Worm (Caenorhabditis elegans): ENCODE results near the gene col-20.

Gene col-20

DNA sequence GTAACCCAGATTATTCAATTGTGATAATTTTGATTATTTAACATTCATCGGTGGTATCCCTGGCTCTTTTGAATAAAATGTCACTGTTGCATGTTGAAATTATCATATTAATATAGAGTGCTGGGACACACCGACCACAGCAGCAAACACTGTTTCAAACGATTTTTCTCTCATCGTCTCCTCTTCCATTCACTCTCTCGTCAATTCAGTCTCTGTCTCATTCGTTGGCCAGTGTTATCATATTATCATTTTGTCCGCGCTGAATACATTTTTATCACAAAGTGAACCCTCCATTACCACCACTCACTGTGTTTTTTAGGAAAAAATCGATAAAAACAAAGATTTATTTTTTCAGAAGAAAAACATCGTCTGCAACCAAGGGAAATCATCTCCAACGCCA lies 13.5 kb downstream of the col-20 start (continued):
- no peak for TF ChIP-seq ZK337.2 (GFP tag; IDR thresholded peaks at IDR 0.05)
- no peak for TF ChIP-seq nhr-25 (tag; optimal IDR thresholded peaks at IDR 0.05; ENCODE audit: borderline replicate concordance, insufficient read depth)
- TF ChIP-seq tra-1 (GFP tag; IDR thresholded peaks at IDR 0.05): no peak
- TF ChIP-seq ces-1 (GFP tag; optimal IDR thresholded peaks at IDR 0.05): no peak
- TF ChIP-seq unc-39 (tag; optimal IDR thresholded peaks at IDR 0.05): no peak
- TF ChIP-seq madf-5 (GFP tag; IDR thresholded peaks at IDR 0.05): no peak
- no peak for TF ChIP-seq dmd-9 (GFP tag; IDR thresholded peaks at IDR 0.05)
- no peak for TF ChIP-seq hmg-1.1 (GFP tag; IDR thresholded peaks at IDR 0.05)
- TF ChIP-seq egl-27 (tag; optimal IDR thresholded peaks at IDR 0.05): no peak
- peak; percentile 23 for TF ChIP-seq nhr-77 (tag; optimal IDR thresholded peaks at IDR 0.05)
- peak; percentile 52; the same call in 1 of the 2 replicates for TF ChIP-seq dmd-6 (GFP tag; IDR thresholded peaks at IDR 0.05)
- no peak for TF ChIP-seq gei-8 (GFP tag; optimal IDR thresholded peaks at IDR 0.05)
- no peak for TF ChIP-seq dpl-1 (GFP tag; optimal IDR thresholded peaks at IDR 0.05)
- peak; percentile 61 for TF ChIP-seq mxl-3 (GFP tag; optimal IDR thresholded peaks at IDR 0.05)
- TF ChIP-seq zag-1 (tag; optimal IDR thresholded peaks at IDR 0.05): no peak
- TF ChIP-seq daf-8 (GFP tag; IDR thresholded peaks at IDR 0.05): no peak
- no peak for TF ChIP-seq F10B5.3 (tag; optimal IDR thresholded peaks at IDR 0.05)
- TF ChIP-seq lin-38 (GFP tag; IDR thresholded peaks at IDR 0.05): no peak
- TF ChIP-seq tag-97 (GFP tag; IDR thresholded peaks at IDR 0.05): no peak
- TF ChIP-seq pqm-1 (tag; optimal IDR thresholded peaks at IDR 0.05): peak; percentile 83
- TF ChIP-seq saeg-2 (GFP tag; IDR thresholded peaks at IDR 0.05): no peak
- TF ChIP-seq lin-1 (GFP tag; IDR thresholded peaks at IDR 0.05): no peak
- no peak for TF ChIP-seq daf-12 (tag; optimal IDR thresholded peaks at IDR 0.05)
- no peak for TF ChIP-seq spr-3 (GFP tag; optimal IDR thresholded peaks at IDR 0.05)
- no peak for TF ChIP-seq daf-16 (GFP tag; optimal IDR thresholded peaks at IDR 0.05)
- TF ChIP-seq daf-16 (tag; optimal IDR thresholded peaks at IDR 0.05): peak; percentile 81
- peak; percentile 78 for TF ChIP-seq nhr-28 (tag; optimal IDR thresholded peaks at IDR 0.05)
- no peak for TF ChIP-seq ceh-32 (tag; optimal IDR thresholded peaks at IDR 0.05; ENCODE audit: poor library complexity)
- TF ChIP-seq aly-2 (tag; optimal IDR thresholded peaks at IDR 0.05): no peak
- peak in 1 of 2 experiments; percentile 20 for TF ChIP-seq unc-62 (GFP tag; optimal IDR thresholded peaks at IDR 0.05 in 1 of 2)
- no peak for TF ChIP-seq unc-62 (tag; optimal IDR thresholded peaks at IDR 0.05)
- TF ChIP-seq hlh-30 (tag; optimal IDR thresholded peaks at IDR 0.05; ENCODE audit: insufficient read depth): peak; percentile 36
- no peak for TF ChIP-seq ztf-11 (tag; optimal IDR thresholded peaks at IDR 0.05)

DNA sequence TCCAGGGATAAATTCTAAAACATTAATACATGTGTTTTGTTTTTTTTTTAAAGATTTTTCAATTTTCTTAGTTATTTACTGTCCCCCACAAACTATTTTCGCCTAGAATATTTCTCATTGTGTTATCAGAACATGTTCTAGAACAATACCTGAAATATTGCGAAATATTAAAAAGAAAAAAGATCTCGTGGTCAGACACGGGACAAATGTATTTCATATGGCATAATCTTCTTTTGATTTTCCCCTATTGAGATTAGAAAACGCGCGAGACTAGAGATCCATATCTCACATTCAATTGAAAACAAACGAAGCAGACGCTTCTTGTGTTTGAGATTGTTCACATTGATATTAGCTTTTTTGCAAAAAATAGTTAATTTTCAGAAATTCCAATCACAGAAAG lies 14.5 kb downstream of the col-20 start:
- TF ChIP-seq set-16 (GFP tag; IDR thresholded peaks at IDR 0.05): no peak
- TF ChIP-seq madf-9 (GFP tag; conservative IDR thresholded peaks at IDR 0.05): no peak
- no peak for TF ChIP-seq ceh-44 (GFP tag; IDR thresholded peaks at IDR 0.05)
- no peak for TF ChIP-seq duxl-1 (tag; optimal IDR thresholded peaks at IDR 0.05; ENCODE audit: poor library complexity)
- peak; percentile 13 for TF ChIP-seq aha-1 (tag)
- no peak for TF ChIP-seq ama-1 (optimal IDR thresholded peaks at IDR 0.05)
- TF ChIP-seq F44E2.7 (GFP tag; IDR thresholded peaks at IDR 0.05): no peak
- no peak for TF ChIP-seq pqm-1 (tag; optimal IDR thresholded peaks at IDR 0.05)
- peak; percentile 50 for TF ChIP-seq hlh-11 (tag; optimal IDR thresholded peaks at IDR 0.05)
- no peak for TF ChIP-seq hmg-1.1 (GFP tag; IDR thresholded peaks at IDR 0.05)
- TF ChIP-seq madf-5 (GFP tag; IDR thresholded peaks at IDR 0.05): no peak
- no peak for TF ChIP-seq tag-97 (GFP tag; IDR thresholded peaks at IDR 0.05)
- no peak for TF ChIP-seq unc-62 (GFP tag; optimal IDR thresholded peaks at IDR 0.05 in 1 of 2)
- no peak for TF ChIP-seq unc-62 (tag; optimal IDR thresholded peaks at IDR 0.05)
- TF ChIP-seq mes-2 (tag; optimal IDR thresholded peaks at IDR 0.05; ENCODE audit: poor library complexity, severe bottlenecking): no peak
- no peak for TF ChIP-seq snpc-1.2 (GFP tag; IDR thresholded peaks at IDR 0.05)
- TF ChIP-seq skn-1 (tag; optimal IDR thresholded peaks at IDR 0.05): no peak
- TF ChIP-seq mxl-3 (GFP tag; optimal IDR thresholded peaks at IDR 0.05): no peak
- TF ChIP-seq daf-12 (tag; optimal IDR thresholded peaks at IDR 0.05): no peak
- peak; percentile 89 for TF ChIP-seq hlh-30 (tag; optimal IDR thresholded peaks at IDR 0.05; ENCODE audit: insufficient read depth)
- TF ChIP-seq ztf-11 (tag; optimal IDR thresholded peaks at IDR 0.05): no peak
- no peak for TF ChIP-seq egl-27 (tag; optimal IDR thresholded peaks at IDR 0.05)
- TF ChIP-seq ceh-20 (GFP tag; IDR thresholded peaks at IDR 0.05): no peak
- TF ChIP-seq nhr-48 (tag; optimal IDR thresholded peaks at IDR 0.05): no peak
- TF ChIP-seq tra-1 (GFP tag; IDR thresholded peaks at IDR 0.05): no peak
- TF ChIP-seq zfp-2 (tag; optimal IDR thresholded peaks at IDR 0.05): no peak
- peak in 1 of 2 experiments; percentile 59 for TF ChIP-seq lsy-2 (tag; optimal IDR thresholded peaks at IDR 0.05)
- no peak for TF ChIP-seq nhr-237 (tag; optimal IDR thresholded peaks at IDR 0.05)
- TF ChIP-seq unc-130 (GFP tag; optimal IDR thresholded peaks at IDR 0.05): no peak
- TF ChIP-seq zip-11 (GFP tag; IDR thresholded peaks at IDR 0.05): no peak
